Fruit fly (Drosophila melanogaster) whole organism, embryonic: ENCODE measurements around the gene CG33298.

ENCODE experiments used
- Asciz ChIP-seq: fragments of 200-800 bp; sonication (Bioruptor generic); optimal IDR thresholded peaks from 2 replicates; lab custom pipeline; 2017; ENCODE audit warnings: missing biosample characterization, mild to moderate bottlenecking, missing genetic modification characterization, missing genetic modification reagents
- Atf3 ChIP-seq: fragments of 200-800 bp; sonication (Bioruptor generic); optimal IDR thresholded peaks from 3 replicates; lab custom pipeline; 2016; ENCODE audit warnings: missing biosample characterization, missing genetic modification characterization
- C15 ChIP-seq: fragments of 200-800 bp; sonication (Bioruptor generic); IDR thresholded peaks from 3 replicates; pipeline ENCODE4 v1.3.6; 2022; ENCODE audit warnings: missing biosample characterization, missing genetic modification characterization
- CG10565 ChIP-seq: fragments of 200-800 bp; sonication (Bioruptor generic); optimal IDR thresholded peaks from 3 replicates; lab custom pipeline; 2016; ENCODE audit warnings: missing biosample characterization, mild to moderate bottlenecking, missing genetic modification characterization
- CG10979 ChIP-seq: fragments of 200-800 bp; sonication (Bioruptor generic); optimal IDR thresholded peaks from 2 replicates; lab custom pipeline; 2018; ENCODE audit warnings: missing biosample characterization, mild to moderate bottlenecking, missing genetic modification characterization, moderate library complexity
- CG11085 ChIP-seq: fragments of 200-800 bp; sonication (Bioruptor generic); IDR thresholded peaks from 2 replicates; pipeline ENCODE4 v1.3.6; 2022; ENCODE audit warnings: missing biosample characterization, missing genetic modification characterization
- CG11093 ChIP-seq: fragments of 200-800 bp; sonication (Bioruptor generic); IDR thresholded peaks from 3 replicates; pipeline ENCODE4 v1.3.6; 2022; ENCODE audit warnings: missing biosample characterization, missing genetic modification characterization
- CG11560 ChIP-seq: fragments of 200-800 bp; sonication (Bioruptor generic); IDR thresholded peaks from 3 replicates; pipeline ENCODE4 v1.3.6; 2022; ENCODE audit warnings: missing biosample characterization, missing genetic modification characterization
- CG15073 ChIP-seq: fragments of 200-800 bp; sonication (Bioruptor generic); optimal IDR thresholded peaks from 2 replicates; lab custom pipeline; 2016; ENCODE audit warnings: missing biosample characterization, missing genetic modification characterization
- CG18476 ChIP-seq: fragments of 200-800 bp; sonication (Bioruptor generic); optimal IDR thresholded peaks from 2 replicates; lab custom pipeline; 2016; ENCODE audit warnings: missing biosample characterization, mild to moderate bottlenecking, missing genetic modification characterization
- CG31224 ChIP-seq: fragments of 200-800 bp; sonication (Bioruptor generic); IDR thresholded peaks from 2 replicates; pipeline ENCODE4 v1.3.6; 2022; ENCODE audit warnings: missing biosample characterization, missing genetic modification characterization
- CG4707 ChIP-seq: fragments of 200-800 bp; sonication (Bioruptor generic); optimal IDR thresholded peaks from 2 replicates; lab custom pipeline; 2018; ENCODE audit warnings: missing biosample characterization, mild to moderate bottlenecking, missing genetic modification characterization, moderate library complexity
- CG6765 ChIP-seq: fragments of 200-800 bp; sonication (Bioruptor generic); optimal IDR thresholded peaks from 3 replicates; lab custom pipeline; 2017; ENCODE audit warnings: missing biosample characterization, mild to moderate bottlenecking, missing genetic modification characterization
- CG9817 ChIP-seq: fragments of 200-800 bp; sonication (Bioruptor generic); optimal IDR thresholded peaks from 2 replicates; lab custom pipeline; 2018; ENCODE audit warnings: missing biosample characterization, mild to moderate bottlenecking, missing genetic modification characterization, moderate library complexity
- CHES-1-like ChIP-seq: fragments of 200-800 bp; sonication (Bioruptor generic); optimal IDR thresholded peaks from 2 replicates; lab custom pipeline; 2016; ENCODE audit warnings: missing biosample characterization, missing genetic modification characterization
- Camta ChIP-seq: fragments of 200-800 bp; sonication (Bioruptor generic); optimal IDR thresholded peaks from 2 replicates; lab custom pipeline; 2016; ENCODE audit warnings: missing biosample characterization, missing genetic modification characterization
- Drgx ChIP-seq: fragments of 200-800 bp; sonication (Bioruptor generic); IDR thresholded peaks from 2 replicates; pipeline ENCODE4 v1.3.6; 2022; ENCODE audit warnings: missing biosample characterization, missing genetic modification characterization
- ERR ChIP-seq: fragments of 200-800 bp; sonication (Bioruptor generic); optimal IDR thresholded peaks from 2 replicates; lab custom pipeline; 2016; ENCODE audit warnings: missing biosample characterization, missing genetic modification characterization
- HLHmδ ChIP-seq: fragments of 200-800 bp; sonication (Bioruptor generic); optimal IDR thresholded peaks from 2 replicates; lab custom pipeline; 2018; ENCODE audit warnings: missing biosample characterization, mild to moderate bottlenecking, missing genetic modification characterization, moderate library complexity
- HmgZ ChIP-seq: fragments of 200-800 bp; sonication (Bioruptor generic); optimal IDR thresholded peaks from 2 replicates; lab custom pipeline; 2018; ENCODE audit warnings: missing biosample characterization, mild to moderate bottlenecking, missing genetic modification characterization
- Kr ChIP-seq: fragments of 200-800 bp; sonication (Bioruptor generic); optimal IDR thresholded peaks from 2 replicates; lab custom pipeline; 2017; ENCODE audit warnings: missing biosample characterization, mild to moderate bottlenecking, missing genetic modification characterization
- MTF-1 ChIP-seq: fragments of 200-800 bp; sonication (Bioruptor generic); optimal IDR thresholded peaks from 2 replicates; lab custom pipeline; 2018; ENCODE audit warnings: missing biosample characterization, mild to moderate bottlenecking, missing genetic modification characterization, borderline replicate concordance
- Meics ChIP-seq: fragments of 200-800 bp; sonication (Bioruptor generic); optimal IDR thresholded peaks from 2 replicates; lab custom pipeline; 2017; ENCODE audit warnings: missing biosample characterization, mild to moderate bottlenecking, missing genetic modification characterization
- NFAT ChIP-seq: fragments of 200-800 bp; sonication (Bioruptor generic); IDR thresholded peaks from 2 replicates; pipeline ENCODE4 v1.3.6; 2022; ENCODE audit warnings: missing biosample characterization, missing genetic modification characterization
- Oaz ChIP-seq: fragments of 200-800 bp; sonication (Bioruptor generic); IDR thresholded peaks from 2 replicates; pipeline ENCODE4 v1.3.6; 2022; ENCODE audit warnings: missing biosample characterization, missing genetic modification characterization
- PHDP ChIP-seq: fragments of 200-800 bp; sonication (Bioruptor generic); optimal IDR thresholded peaks from 3 replicates; lab custom pipeline; 2018; ENCODE audit warnings: missing biosample characterization, mild to moderate bottlenecking, missing genetic modification characterization, moderate library complexity
- Spps ChIP-seq: fragments of 200-800 bp; sonication (Bioruptor generic); optimal IDR thresholded peaks from 2 replicates; lab custom pipeline; 2018; ENCODE audit warnings: missing biosample characterization, mild to moderate bottlenecking, missing genetic modification characterization
- Stat92E ChIP-seq, 3 experiments: fragments of >200 bp in 2 of 3; fragments of 200-800 bp in 1 of 3; sonication (Bioruptor generic) in 1 of 3; optimal IDR thresholded peaks; 2 replicates each; lab custom pipeline; 2017 to 2019; ENCODE audit warnings: missing biosample characterization in 3 of 3, missing genetic modification characterization in 3 of 3, mild to moderate bottlenecking in 1 of 3, moderate library complexity in 1 of 3
- Xrp1 ChIP-seq: fragments of 200-800 bp; sonication (Bioruptor generic); IDR thresholded peaks from 2 replicates; pipeline ENCODE4 v1.3.6; 2022; ENCODE audit warnings: missing biosample characterization, missing genetic modification characterization
- bcd ChIP-seq: fragments of 200-800 bp; sonication (Bioruptor generic); optimal IDR thresholded peaks from 2 replicates; lab custom pipeline; 2017; ENCODE audit warnings: missing biosample characterization, mild to moderate bottlenecking, missing genetic modification characterization
- cas ChIP-seq: fragments of 200-800 bp; sonication (Bioruptor generic); IDR thresholded peaks from 2 replicates; pipeline ENCODE4 v1.3.6; 2022; ENCODE audit warnings: missing biosample characterization, missing genetic modification characterization
- cato ChIP-seq: fragments of 200-800 bp; sonication (Bioruptor generic); optimal IDR thresholded peaks from 2 replicates; lab custom pipeline; 2016; ENCODE audit warnings: missing biosample characterization, missing genetic modification characterization, borderline replicate concordance
- caup ChIP-seq: fragments of 200-800 bp; sonication (Bioruptor generic); optimal IDR thresholded peaks from 3 replicates; lab custom pipeline; 2017; ENCODE audit warnings: missing biosample characterization, mild to moderate bottlenecking, missing genetic modification characterization, moderate library complexity; ENCODE audit not compliant: severe bottlenecking
- dmrt99B ChIP-seq: fragments of 200-800 bp; sonication (Bioruptor generic); optimal IDR thresholded peaks from 2 replicates; lab custom pipeline; 2018; ENCODE audit warnings: missing biosample characterization, mild to moderate bottlenecking, missing genetic modification characterization, moderate library complexity
- dpn ChIP-seq, 2 experiments: fragments of 200-800 bp; sonication (Bioruptor generic); optimal IDR thresholded peaks; 3 replicates each; lab custom pipeline; 2016; ENCODE audit warnings: missing biosample characterization in 2 of 2, missing genetic modification characterization in 2 of 2
- exex ChIP-seq: fragments of 200-800 bp; sonication (Bioruptor generic); optimal IDR thresholded peaks from 4 replicates; lab custom pipeline; 2018; ENCODE audit warnings: missing biosample characterization, mild to moderate bottlenecking, missing genetic modification characterization, moderate library complexity
- her ChIP-seq: fragments of 200-800 bp; sonication (Bioruptor generic); optimal IDR thresholded peaks from 2 replicates; lab custom pipeline; 2016; ENCODE audit warnings: missing biosample characterization, missing genetic modification characterization
- hkb ChIP-seq, 2 experiments: fragments of 200-800 bp in 1 of 2; fragments of >200 bp in 1 of 2; sonication (Bioruptor generic) in 1 of 2; IDR thresholded peaks in 1 of 2; optimal IDR thresholded peaks in 1 of 2; 2 replicates each; pipeline versions ENCODE4 v1.3.6 to Lab custom; 2017 to 2022; ENCODE audit warnings: missing biosample characterization in 1 of 2, missing genetic modification characterization in 1 of 2
- inv ChIP-seq: fragments of 200-800 bp; sonication (Bioruptor generic); IDR thresholded peaks from 2 replicates; pipeline ENCODE4 v1.3.6; 2022; ENCODE audit warnings: missing biosample characterization, missing genetic modification characterization; ENCODE audit not compliant: partially characterized antibody
- lab ChIP-seq: fragments of 200-800 bp; sonication (Bioruptor generic); optimal IDR thresholded peaks from 3 replicates; lab custom pipeline; 2017; ENCODE audit warnings: missing biosample characterization, missing genetic modification characterization, mild to moderate bottlenecking, moderate library complexity, missing genetic modification reagents
- mld ChIP-seq: fragments of 200-800 bp; sonication (Bioruptor generic); IDR thresholded peaks from 3 replicates; pipeline ENCODE4 v1.3.6; 2022; ENCODE audit warnings: missing biosample characterization, missing genetic modification characterization; ENCODE audit not compliant: partially characterized antibody
- nerfin-1 ChIP-seq: fragments of 200-800 bp; sonication (Bioruptor generic); optimal IDR thresholded peaks from 3 replicates; lab custom pipeline; 2019; ENCODE audit warnings: missing biosample characterization, mild to moderate bottlenecking, missing genetic modification characterization, moderate library complexity
- sd ChIP-seq: fragments of 200-800 bp; sonication (Bioruptor generic); optimal IDR thresholded peaks from 3 replicates; lab custom pipeline; 2018; ENCODE audit warnings: missing biosample characterization, mild to moderate bottlenecking, missing genetic modification characterization, moderate library complexity
- sob ChIP-seq: fragments of 200-800 bp; sonication (Bioruptor generic); IDR thresholded peaks from 2 replicates; pipeline ENCODE4 v1.3.6; 2022; ENCODE audit warnings: missing biosample characterization, missing genetic modification characterization
- tx ChIP-seq: fragments of 200-800 bp; sonication (Bioruptor generic); optimal IDR thresholded peaks from 2 replicates; lab custom pipeline; 2016; ENCODE audit warnings: missing biosample characterization, missing genetic modification characterization
- wek ChIP-seq: fragments of 200-800 bp; sonication (Bioruptor generic); optimal IDR thresholded peaks from 3 replicates; lab custom pipeline; 2018; ENCODE audit warnings: missing biosample characterization, mild to moderate bottlenecking, missing genetic modification characterization, moderate library complexity

Gene CG33298

dm6 chr2L:9520886-9521868, 25.9 kb downstream of the CG33298 start, which contains the start of gene Oatp30B (continued):
- TF ChIP-seq tx (peak; percentile 94), Asciz (GFP tag; lab: Kevin White, UChicago) (peak; percentile 93), nerfin-1 (tag; lab: Kevin White, UChicago) (peak; percentile 94), CG10565 (GFP tag; lab: Kevin White, UChicago) (peak; percentile 79), Oaz (GFP tag; lab: Robert Waterston, UW) (peak; percentile 95), Atf3 (peak; percentile 94), sd (peak; percentile 88), cato (peak; percentile 92), CG9817 (peak; percentile 98), ERR (GFP tag; lab: Kevin White, UChicago) (peak; percentile 89), mld (GFP tag; lab: Robert Waterston, UW) (peak; percentile 89; the same call in 2 of the 3 replicates), Stat92E (GFP tag; optimal IDR thresholded peaks at IDR 0.05; lab: Kevin White, UChicago) (peak in 1 of 3 experiments; percentile 92), Camta (GFP tag; lab: Kevin White, UChicago) (peak; percentile 95), CG15073 (GFP tag; lab: Kevin White, UChicago) (peak; percentile 62), bcd (GFP tag; lab: Kevin White, UChicago) (peak; percentile 95), Meics (GFP tag; lab: Kevin White, UChicago) (peak; percentile 94), HmgZ (tag; lab: Kevin White, UChicago) (peak; percentile 98), MTF-1 (GFP tag; lab: Kevin White, UChicago) (peak; percentile 90), CG4707 (peak; percentile 81), Kr (GFP tag; lab: Kevin White, UChicago) (no peak), NFAT (GFP tag; lab: Robert Waterston, UW) (peak; percentile 97), CG11085 (GFP tag; lab: Robert Waterston, UW) (peak; percentile 97), dpn (GFP tag; optimal IDR thresholded peaks at IDR 0.05; lab: Kevin White, UChicago) (peak; percentile 96 to 98), exex (tag; lab: Kevin White, UChicago) (peak; percentile 86), Spps (tag; lab: Kevin White, UChicago) (peak; percentile 95), caup (peak; percentile 95), wek (GFP tag; lab: Kevin White, UChicago) (peak; percentile 73), dmrt99B (peak; percentile 93), CG31224 (GFP tag; lab: Robert Waterston, UW) (peak; percentile 93), C15 (GFP tag; lab: Robert Waterston, UW) (peak; percentile 94), CHES-1-like (GFP tag; lab: Kevin White, UChicago) (peak; percentile 95), sob (peak; percentile 99), hkb (optimal IDR thresholded peaks at IDR 0.05; lab: Kevin White, UChicago) (no peak), hkb (GFP tag; IDR thresholded peaks at IDR 0.05; lab: Robert Waterston, UW) (peak; percentile 98), CG11093 (peak; percentile 93), CG11560 (peak; percentile 89; the same call in 2 of the 3 replicates), cas (GFP tag; lab: Robert Waterston, UW) (peak; percentile 97), CG18476 (GFP tag; lab: Kevin White, UChicago) (peak; percentile 96), HLHmδ (GFP tag; lab: Kevin White, UChicago) (no peak), CG10979 (tag; lab: Kevin White, UChicago) (peak; percentile 96), lab (GFP tag; lab: Kevin White, UChicago) (peak; percentile 98), CG6765 (peak; percentile 94), Xrp1 (peak; percentile 99), PHDP (peak; percentile 98), her (peak; percentile 89), Drgx (peak; percentile 96), inv (GFP tag; lab: Robert Waterston, UW) (peak; percentile 95)
